Fruit fly (Drosophila melanogaster): ENCODE data around the gene SA2.

DNA sequence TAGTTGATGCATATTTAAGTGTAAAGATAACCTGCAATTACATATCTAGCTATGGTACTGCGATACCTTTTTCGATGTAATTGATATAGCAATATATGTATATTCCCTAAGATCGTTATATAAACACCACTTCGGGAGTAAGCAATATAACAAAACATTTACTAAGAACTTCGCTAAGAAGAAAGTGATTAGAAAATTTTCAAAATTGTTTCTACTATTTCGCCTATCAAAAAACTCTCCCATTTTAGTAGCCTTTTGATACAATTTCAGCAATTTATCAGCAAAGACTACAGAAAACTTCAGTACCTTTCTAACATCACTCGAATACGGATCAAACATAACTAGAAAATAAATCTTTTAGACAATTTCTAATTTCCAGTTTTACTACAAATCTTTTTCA lies 39.6 kb upstream of the SA2 start, which contains the start of gene robl62A:
- no peak for TF ChIP-seq CTCF (optimal IDR thresholded peaks at IDR 0.05)
- no peak for TF ChIP-seq CG8478 (optimal IDR thresholded peaks at IDR 0.05)

All from S2 (cell line).